Fruit fly (Drosophila melanogaster) whole organism, embryonic: ENCODE results near the gene CG32074.

ENCODE experiments used
- Atf6 ChIP-seq: fragments of 200-800 bp; sonication (Bioruptor generic); IDR thresholded peaks from 2 replicates; pipeline ENCODE4 v1.3.6; 2022; ENCODE audit warnings: missing biosample characterization, missing genetic modification characterization
- Awh ChIP-seq: fragments of 200-800 bp; sonication (Bioruptor generic); IDR thresholded peaks from 2 replicates; pipeline ENCODE4, ENCODE4 v1.3.6; 2022; ENCODE audit warnings: missing biosample characterization, missing genetic modification characterization
- CG10209 ChIP-seq: fragments of 200-800 bp; sonication (Bioruptor generic); optimal IDR thresholded peaks from 3 replicates; lab custom pipeline; 2017; ENCODE audit warnings: missing biosample characterization, mild to moderate bottlenecking, missing genetic modification characterization, missing genetic modification reagents
- CG12219 ChIP-seq: fragments of 200-800 bp; sonication (Bioruptor generic); optimal IDR thresholded peaks from 3 replicates; lab custom pipeline; 2018; ENCODE audit warnings: missing biosample characterization, mild to moderate bottlenecking, missing genetic modification characterization
- CG12744 ChIP-seq: fragments of 200-800 bp; sonication (Bioruptor generic); optimal IDR thresholded peaks from 2 replicates; lab custom pipeline; 2016; ENCODE audit warnings: missing biosample characterization, missing genetic modification characterization
- CG12769 ChIP-seq: fragments of 200-800 bp; sonication (Bioruptor generic); optimal IDR thresholded peaks from 2 replicates; lab custom pipeline; 2019; ENCODE audit warnings: missing biosample characterization, mild to moderate bottlenecking, missing genetic modification characterization, moderate library complexity
- CG13424 ChIP-seq: fragments of 200-800 bp; sonication (Bioruptor generic); optimal IDR thresholded peaks from 2 replicates; lab custom pipeline; 2019; ENCODE audit warnings: missing biosample characterization, mild to moderate bottlenecking, missing genetic modification characterization, moderate library complexity
- CG13894 ChIP-seq: fragments of 200-800 bp; sonication (Bioruptor generic); optimal IDR thresholded peaks from 3 replicates; lab custom pipeline; 2018; ENCODE audit warnings: missing biosample characterization, mild to moderate bottlenecking, missing genetic modification characterization, moderate library complexity
- CG1529 ChIP-seq: fragments of 200-800 bp; sonication (Bioruptor generic); optimal IDR thresholded peaks from 3 replicates; lab custom pipeline; 2018; ENCODE audit warnings: missing biosample characterization, missing genetic modification characterization
- CG17328 ChIP-seq: fragments of 200-800 bp; sonication (Bioruptor generic); IDR thresholded peaks from 2 replicates; pipeline ENCODE4 v1.3.6; 2022; ENCODE audit warnings: missing biosample characterization, missing genetic modification characterization
- CG17802 ChIP-seq: fragments of 200-800 bp; sonication (Bioruptor generic); optimal IDR thresholded peaks from 2 replicates; lab custom pipeline; 2018; ENCODE audit warnings: missing biosample characterization, mild to moderate bottlenecking, missing genetic modification characterization, moderate library complexity
- CG17912 ChIP-seq: fragments of 200-800 bp; sonication (Bioruptor generic); optimal IDR thresholded peaks from 2 replicates; lab custom pipeline; 2018; ENCODE audit warnings: missing biosample characterization, mild to moderate bottlenecking, missing genetic modification characterization
- CG3163 ChIP-seq: fragments of 200-800 bp; sonication (Bioruptor generic); optimal IDR thresholded peaks from 3 replicates; lab custom pipeline; 2016; ENCODE audit warnings: missing biosample characterization, missing genetic modification characterization
- CG4282 ChIP-seq: fragments of 200-800 bp; sonication (Bioruptor generic); optimal IDR thresholded peaks from 2 replicates; lab custom pipeline; 2016; ENCODE audit warnings: missing biosample characterization, missing genetic modification characterization
- CG7271 ChIP-seq: fragments of 200-800 bp; sonication (Bioruptor generic); optimal IDR thresholded peaks from 2 replicates; lab custom pipeline; 2018; ENCODE audit warnings: missing biosample characterization, mild to moderate bottlenecking, missing genetic modification characterization, moderate library complexity
- CrebB ChIP-seq: fragments of 200-800 bp; sonication (Bioruptor generic); optimal IDR thresholded peaks from 3 replicates; lab custom pipeline; 2018; ENCODE audit warnings: missing biosample characterization, mild to moderate bottlenecking, missing genetic modification characterization
- Dref ChIP-seq: fragments of 200-800 bp; sonication (Bioruptor generic); IDR thresholded peaks from 2 replicates; pipeline ENCODE4 v1.3.6; 2022; ENCODE audit warnings: missing biosample characterization, missing genetic modification characterization
- Gug ChIP-seq: fragments of 200-800 bp; sonication (Bioruptor generic); IDR thresholded peaks from 4 replicates; pipeline ENCODE4 v1.3.6; 2022; ENCODE audit warnings: missing biosample characterization, missing genetic modification characterization
- HLHmδ ChIP-seq: fragments of 200-800 bp; sonication (Bioruptor generic); optimal IDR thresholded peaks from 2 replicates; lab custom pipeline; 2018; ENCODE audit warnings: missing biosample characterization, mild to moderate bottlenecking, missing genetic modification characterization, moderate library complexity
- Hmr ChIP-seq: fragments of 200-800 bp; sonication (Bioruptor generic); optimal IDR thresholded peaks from 3 replicates; lab custom pipeline; 2017; ENCODE audit warnings: mild to moderate bottlenecking, missing biosample characterization, missing genetic modification reagents, missing genetic modification characterization
- MTF-1 ChIP-seq: fragments of 200-800 bp; sonication (Bioruptor generic); optimal IDR thresholded peaks from 2 replicates; lab custom pipeline; 2018; ENCODE audit warnings: missing biosample characterization, mild to moderate bottlenecking, missing genetic modification characterization, borderline replicate concordance
- Oli ChIP-seq: fragments of 200-800 bp; sonication (Bioruptor generic); optimal IDR thresholded peaks from 2 replicates; lab custom pipeline; 2018; ENCODE audit warnings: missing biosample characterization, mild to moderate bottlenecking, missing genetic modification characterization, moderate library complexity
- Side ChIP-seq: fragments of 200-800 bp; sonication (Bioruptor generic); optimal IDR thresholded peaks from 2 replicates; lab custom pipeline; 2016; ENCODE audit warnings: missing biosample characterization, missing genetic modification characterization
- Stat92E ChIP-seq, 3 experiments: fragments of >200 bp in 2 of 3; fragments of 200-800 bp in 1 of 3; sonication (Bioruptor generic) in 1 of 3; optimal IDR thresholded peaks; 2 replicates each; lab custom pipeline; 2017 to 2019; ENCODE audit warnings: missing biosample characterization in 3 of 3, missing genetic modification characterization in 3 of 3, mild to moderate bottlenecking in 1 of 3, moderate library complexity in 1 of 3
- TFAM ChIP-seq: fragments of 200-800 bp; sonication (Bioruptor generic); optimal IDR thresholded peaks from 2 replicates; lab custom pipeline; 2017; ENCODE audit warnings: missing biosample characterization, missing genetic modification characterization, inconsistent platforms
- bsh ChIP-seq, 2 experiments: fragments of 200-800 bp; sonication (Bioruptor generic); optimal IDR thresholded peaks; 2 replicates each; lab custom pipeline; 2017 to 2018; ENCODE audit warnings: mild to moderate bottlenecking in 2 of 2, missing biosample characterization in 2 of 2, missing genetic modification characterization in 2 of 2, moderate library complexity in 1 of 2
- chinmo ChIP-seq: fragments of 200-800 bp; sonication (Bioruptor generic); IDR thresholded peaks from 4 replicates; pipeline ENCODE4 v1.3.6; 2022; ENCODE audit warnings: missing biosample characterization, missing genetic modification characterization; ENCODE audit not compliant: partially characterized antibody
- chm ChIP-seq: fragments of 200-800 bp; sonication (Bioruptor generic); IDR thresholded peaks from 2 replicates; pipeline ENCODE4 v1.3.6; 2022; ENCODE audit warnings: missing biosample characterization, missing genetic modification characterization
- dmrt11E ChIP-seq: fragments of 200-800 bp; sonication (Bioruptor generic); optimal IDR thresholded peaks from 3 replicates; lab custom pipeline; 2018; ENCODE audit warnings: missing biosample characterization, mild to moderate bottlenecking, missing genetic modification characterization, moderate library complexity
- fd96Cb ChIP-seq: fragments of 200-800 bp; sonication (Bioruptor generic); optimal IDR thresholded peaks from 2 replicates; lab custom pipeline; 2018; ENCODE audit warnings: missing biosample characterization, mild to moderate bottlenecking, missing genetic modification characterization, moderate library complexity
- gce ChIP-seq: fragments of 200-800 bp; sonication (Bioruptor generic); IDR thresholded peaks from 3 replicates; pipeline ENCODE4 v1.3.6; 2022; ENCODE audit warnings: missing biosample characterization, missing genetic modification characterization
- hb ChIP-seq: fragments of 200-800 bp; sonication (Bioruptor generic); IDR thresholded peaks from 3 replicates; pipeline ENCODE4 v1.3.6; 2022; ENCODE audit warnings: missing biosample characterization, missing genetic modification characterization; ENCODE audit not compliant: partially characterized antibody
- hkb ChIP-seq, 2 experiments: fragments of 200-800 bp in 1 of 2; fragments of >200 bp in 1 of 2; sonication (Bioruptor generic) in 1 of 2; IDR thresholded peaks in 1 of 2; optimal IDR thresholded peaks in 1 of 2; 2 replicates each; pipeline versions ENCODE4 v1.3.6 to Lab custom; 2017 to 2022; ENCODE audit warnings: missing biosample characterization in 1 of 2, missing genetic modification characterization in 1 of 2
- hth ChIP-seq: fragments of >200 bp; optimal IDR thresholded peaks from 2 replicates; lab custom pipeline; 2017; ENCODE audit warnings: inconsistent platforms
- kni ChIP-seq: fragments of 200-800 bp; sonication (Bioruptor generic); optimal IDR thresholded peaks from 3 replicates; lab custom pipeline; 2017; ENCODE audit warnings: mild to moderate bottlenecking, missing biosample characterization, missing genetic modification reagents, missing genetic modification characterization
- lmd ChIP-seq: fragments of 200-800 bp; sonication (Bioruptor generic); IDR thresholded peaks from 2 replicates; pipeline ENCODE4 v1.3.6; 2022; ENCODE audit warnings: missing biosample characterization, missing genetic modification characterization
- lola ChIP-seq, 3 experiments: fragments of >200 bp in 2 of 3; fragments of 200-800 bp in 1 of 3; sonication (Bioruptor generic) in 1 of 3; optimal IDR thresholded peaks; 2 replicates each; lab custom pipeline; 2017 to 2019; ENCODE audit warnings: missing biosample characterization in 3 of 3, missing genetic modification characterization in 3 of 3, mild to moderate bottlenecking in 1 of 3, moderate library complexity in 1 of 3
- mld ChIP-seq: fragments of 200-800 bp; sonication (Bioruptor generic); IDR thresholded peaks from 3 replicates; pipeline ENCODE4 v1.3.6; 2022; ENCODE audit warnings: missing biosample characterization, missing genetic modification characterization; ENCODE audit not compliant: partially characterized antibody
- oc ChIP-seq: fragments of 200-800 bp; sonication (Bioruptor generic); optimal IDR thresholded peaks from 2 replicates; lab custom pipeline; 2018; ENCODE audit warnings: missing biosample characterization, mild to moderate bottlenecking, missing genetic modification characterization, moderate library complexity
- pb ChIP-seq: fragments of 200-800 bp; sonication (Bioruptor generic); optimal IDR thresholded peaks from 3 replicates; lab custom pipeline; 2016; ENCODE audit warnings: missing biosample characterization, missing genetic modification characterization
- pfk ChIP-seq: fragments of 200-800 bp; sonication (Bioruptor generic); optimal IDR thresholded peaks from 2 replicates; lab custom pipeline; 2018; ENCODE audit warnings: missing biosample characterization, mild to moderate bottlenecking, missing genetic modification characterization, moderate library complexity
- psq ChIP-seq: fragments of 200-800 bp; sonication (Bioruptor generic); optimal IDR thresholded peaks from 2 replicates; lab custom pipeline; 2017; ENCODE audit warnings: missing biosample characterization, missing genetic modification characterization
- schlank ChIP-seq: fragments of 200-800 bp; sonication (Bioruptor generic); optimal IDR thresholded peaks from 2 replicates; lab custom pipeline; 2018; ENCODE audit warnings: missing biosample characterization, mild to moderate bottlenecking, missing genetic modification characterization
- scrt ChIP-seq: fragments of 200-800 bp; sonication (Bioruptor generic); optimal IDR thresholded peaks from 2 replicates; lab custom pipeline; 2018; ENCODE audit warnings: missing biosample characterization, mild to moderate bottlenecking, missing genetic modification characterization, moderate library complexity
- sd ChIP-seq: fragments of 200-800 bp; sonication (Bioruptor generic); optimal IDR thresholded peaks from 3 replicates; lab custom pipeline; 2018; ENCODE audit warnings: missing biosample characterization, mild to moderate bottlenecking, missing genetic modification characterization, moderate library complexity
- sens ChIP-seq: fragments of 200-800 bp; sonication (Bioruptor generic); peaks from one replicate; lab custom pipeline; 2016; ENCODE audit warnings: missing biosample characterization, missing genetic modification characterization
- unpg ChIP-seq: fragments of 200-800 bp; sonication (Bioruptor generic); optimal IDR thresholded peaks from 3 replicates; lab custom pipeline; 2018; ENCODE audit warnings: missing biosample characterization, mild to moderate bottlenecking, missing genetic modification characterization, moderate library complexity
- yki ChIP-seq: fragments of >200 bp; optimal IDR thresholded peaks from 3 replicates; lab custom pipeline; 2018

The CG32074 gene

dm6 chr3L:11119901-11120418 lies 12.2 kb downstream of the CG32074 start (continued):
- peak; percentile 47 for TF ChIP-seq CrebB (tag; lab: Kevin White, UChicago)
- peak in 1 of 3 experiments; percentile 62 for TF ChIP-seq lola (GFP tag; optimal IDR thresholded peaks at IDR 0.05; lab: Kevin White, UChicago)
- no peak for TF ChIP-seq CG4282
- peak; percentile 95 for TF ChIP-seq kni
- peak in 1 of 3 experiments; percentile 90 for TF ChIP-seq Stat92E (GFP tag; optimal IDR thresholded peaks at IDR 0.05; lab: Kevin White, UChicago)
- TF ChIP-seq CG1529 (GFP tag; lab: Kevin White, UChicago) = peak; percentile 30
- TF ChIP-seq dmrt11E (tag; lab: Kevin White, UChicago) = peak; percentile 1
- no peak for TF ChIP-seq gce (GFP tag; lab: Robert Waterston, UW)
- TF ChIP-seq CG12769 (tag; lab: Kevin White, UChicago) = peak; percentile 83
- TF ChIP-seq MTF-1 (GFP tag; lab: Kevin White, UChicago) = peak; percentile 46
- peak; percentile 38 for TF ChIP-seq CG13424 (tag; lab: Kevin White, UChicago)
- TF ChIP-seq TFAM (GFP tag; lab: Kevin White, UChicago) = no peak
- TF ChIP-seq pb (GFP tag; lab: Kevin White, UChicago) = no peak
- TF ChIP-seq CG3163 (GFP tag; lab: Kevin White, UChicago) = peak; percentile 65
- TF ChIP-seq Dref (GFP tag; lab: Robert Waterston, UW) = no peak
- TF ChIP-seq CG10209 (GFP tag; lab: Kevin White, UChicago) = peak; percentile 30
- no peak for TF ChIP-seq lmd (GFP tag; lab: Robert Waterston, UW)
- TF ChIP-seq chinmo (GFP tag; lab: Robert Waterston, UW) = peak; percentile 33; the same call in 1 of the 4 replicates
- no peak for TF ChIP-seq HLHmδ (GFP tag; lab: Kevin White, UChicago)
- no peak for TF ChIP-seq CG12744 (GFP tag; lab: Kevin White, UChicago)
- no peak for TF ChIP-seq hkb (optimal IDR thresholded peaks at IDR 0.05; lab: Kevin White, UChicago)
- 0 out of 2 replicates have a peak, but pooled peaks have one; percentile 13 for TF ChIP-seq hkb (GFP tag; IDR thresholded peaks at IDR 0.05; lab: Robert Waterston, UW)
- peak; percentile 80 for TF ChIP-seq sd (tag; lab: Kevin White, UChicago)
- TF ChIP-seq yki (lab: Kevin White, UChicago) = no peak
- no peak for TF ChIP-seq Gug (GFP tag; lab: Robert Waterston, UW)
- peak; percentile 5 for TF ChIP-seq unpg (GFP tag; lab: Kevin White, UChicago)
- TF ChIP-seq fd96Cb (tag; lab: Kevin White, UChicago) = no peak
- TF ChIP-seq Side (GFP tag; lab: Kevin White, UChicago) = peak; percentile 29
- TF ChIP-seq CG12219 = peak; percentile 13
- TF ChIP-seq psq = peak; percentile 10
- peak; percentile 9 for TF ChIP-seq oc (tag; lab: Kevin White, UChicago)
- TF ChIP-seq Oli (tag; lab: Kevin White, UChicago) = no peak
- TF ChIP-seq CG13894 (tag; lab: Kevin White, UChicago) = peak; percentile 84
- TF ChIP-seq CG7271 (tag; lab: Kevin White, UChicago) = peak; percentile 33
- TF ChIP-seq scrt (GFP tag; lab: Kevin White, UChicago) = peak; percentile 41
- TF ChIP-seq CG17912 (GFP tag; lab: Kevin White, UChicago) = peak; percentile 5
- TF ChIP-seq pfk = peak; percentile 55
- TF ChIP-seq mld (GFP tag; lab: Robert Waterston, UW) = no peak
- no peak for TF ChIP-seq hb
- 0 out of 2 replicates have a peak, but pooled peaks have one; percentile 11 for TF ChIP-seq chm
- TF ChIP-seq CG17802 (tag; lab: Kevin White, UChicago) = no peak
- no peak for TF ChIP-seq bsh (GFP tag; optimal IDR thresholded peaks at IDR 0.05; lab: Kevin White, UChicago)
- TF ChIP-seq CG17328 (GFP tag; lab: Robert Waterston, UW) = 0 out of 2 replicates have a peak, but pooled peaks have one; percentile 20
- no peak; the same call in 1 of the 2 replicates for TF ChIP-seq Awh
- TF ChIP-seq hth (lab: Kevin White, UChicago) = no peak
- peak; percentile 59; the same call in 1 of the 2 replicates for TF ChIP-seq Atf6 (GFP tag; lab: Robert Waterston, UW)
- no peak for TF ChIP-seq sens (GFP tag; lab: Kevin White, UChicago)
- TF ChIP-seq schlank (tag; lab: Kevin White, UChicago) = peak; percentile 59
- TF ChIP-seq Hmr (GFP tag; lab: Kevin White, UChicago) = peak; percentile 74
